Worm (Caenorhabditis elegans): ENCODE results near the gene Y50E8A.2.

DNA sequence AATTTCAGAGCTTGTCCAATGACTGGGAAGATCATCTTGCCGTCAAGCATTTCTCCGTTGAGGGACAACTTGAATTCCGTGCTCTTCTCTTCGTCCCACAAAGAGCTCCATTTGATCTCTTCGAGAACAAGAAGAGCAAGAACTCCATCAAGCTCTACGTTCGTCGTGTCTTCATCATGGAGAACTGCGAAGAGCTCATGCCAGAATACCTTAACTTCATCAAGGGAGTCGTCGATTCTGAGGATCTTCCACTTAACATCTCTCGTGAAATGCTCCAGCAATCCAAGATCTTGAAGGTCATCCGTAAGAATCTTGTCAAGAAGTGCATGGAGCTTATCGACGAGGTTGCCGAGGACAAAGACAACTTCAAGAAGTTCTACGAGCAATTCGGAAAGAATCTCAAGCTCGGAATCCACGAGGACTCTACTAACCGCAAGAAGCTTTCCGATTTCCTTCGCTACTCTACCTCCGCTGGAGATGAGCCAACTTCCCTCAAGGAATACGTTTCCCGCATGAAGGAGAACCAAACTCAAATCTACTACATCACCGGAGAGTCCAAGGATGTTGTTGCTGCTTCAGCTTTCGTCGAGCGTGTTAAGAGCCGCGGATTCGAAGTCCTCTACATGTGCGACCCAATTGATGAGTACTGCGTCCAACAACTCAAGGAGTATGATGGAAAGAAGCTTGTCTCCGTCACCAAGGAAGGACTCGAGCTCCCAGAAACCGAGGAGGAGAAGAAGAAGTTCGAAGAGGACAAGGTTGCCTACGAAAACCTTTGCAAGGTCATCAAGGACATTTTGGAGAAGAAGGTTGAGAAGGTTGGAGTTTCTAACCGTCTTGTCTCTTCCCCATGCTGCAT is 41.3 kb downstream of the Y50E8A.2 start:
- TF ChIP-seq nhr-12 (tag; optimal IDR thresholded peaks at IDR 0.05), result no peak
- no peak for TF ChIP-seq nhr-11 (tag; optimal IDR thresholded peaks at IDR 0.05)
- no peak for TF ChIP-seq pqm-1 (tag; optimal IDR thresholded peaks at IDR 0.05)
- no peak for TF ChIP-seq nhr-28 (tag; optimal IDR thresholded peaks at IDR 0.05)
- TF ChIP-seq unc-62 (GFP tag; optimal IDR thresholded peaks at IDR 0.05), result no peak
- TF ChIP-seq tbx-2 (tag; optimal IDR thresholded peaks at IDR 0.05), result no peak
- TF ChIP-seq R02D3.7 (tag; optimal IDR thresholded peaks at IDR 0.05), result no peak
- no peak for TF ChIP-seq unc-39 (tag; optimal IDR thresholded peaks at IDR 0.05)
- TF ChIP-seq elt-1 (tag; optimal IDR thresholded peaks at IDR 0.05), result no peak
- TF ChIP-seq daf-12 (tag; optimal IDR thresholded peaks at IDR 0.05), result no peak
- no peak for TF ChIP-seq lin-15B (tag; optimal IDR thresholded peaks at IDR 0.05)
- TF ChIP-seq zag-1 (tag; optimal IDR thresholded peaks at IDR 0.05), result no peak
